Worm (Caenorhabditis elegans) whole organism, L4 larva: ENCODE data around the gene C08F8.6.
A peak's percentile ranks its signal among the peaks of the same experiment; 100 is the strongest.

Experiments
- D1046.2 ChIP-seq: fragments of 200-800 bp; sonication (Bioruptor generic); IDR thresholded peaks from 2 replicates; pipeline ENCODE4 v1.3.6; 2022; ENCODE audit warnings: missing genetic modification characterization, missing compliant biosample characterization
- F10B5.3 ChIP-seq: sonication (generic microtip); optimal IDR thresholded peaks from 2 replicates; lab custom pipeline; 2016; ENCODE audit warnings: mild to moderate bottlenecking, missing genetic modification characterization, missing compliant biosample characterization
- F26F4.8 ChIP-seq: fragments of 200-800 bp; sonication (Bioruptor generic); conservative IDR thresholded peaks from 2 replicates; pipeline ENCODE4 v1.3.6; 2022; ENCODE audit warnings: missing genetic modification characterization, missing compliant biosample characterization
- T20F7.1 ChIP-seq: fragments of 200-800 bp; sonication (Bioruptor generic); optimal IDR thresholded peaks from 2 replicates; lab custom pipeline; 2018; ENCODE audit warnings: mild to moderate bottlenecking, missing genetic modification characterization, missing compliant biosample characterization
- Y48G9A.11 ChIP-seq: fragments of 200-800 bp; sonication (Bioruptor generic); IDR thresholded peaks from 2 replicates; pipeline ENCODE4 v1.3.6; 2022; ENCODE audit warnings: missing genetic modification reagents, missing genetic modification characterization, missing compliant biosample characterization
- Y5F2A.4 ChIP-seq: fragments of 200-800 bp; sonication (Bioruptor generic); optimal IDR thresholded peaks from 2 replicates; lab custom pipeline; 2018; ENCODE audit warnings: mild to moderate bottlenecking, missing genetic modification characterization, missing compliant biosample characterization
- Y75B8A.6 ChIP-seq: fragments of 200-800 bp; sonication (Bioruptor generic); IDR thresholded peaks from 2 replicates; pipeline ENCODE4 v1.3.6; 2022; ENCODE audit warnings: missing genetic modification reagents, missing genetic modification characterization, missing compliant biosample characterization
- aha-1 ChIP-seq: fragments of 150-350 bp; peaks from one replicate; lab custom pipeline; 2014; ENCODE audit warnings: missing biosample characterization, missing genetic modification characterization
- attf-4 ChIP-seq: sonication (generic microtip); optimal IDR thresholded peaks from 3 replicates; lab custom pipeline; 2017; ENCODE audit warnings: missing biosample characterization, missing genetic modification characterization
- ceh-20 ChIP-seq: fragments of 200-800 bp; sonication (Bioruptor generic); IDR thresholded peaks from 2 replicates; pipeline ENCODE4 v1.3.6; 2022; ENCODE audit warnings: missing genetic modification reagents, missing genetic modification characterization, missing compliant biosample characterization
- ceh-28 ChIP-seq: fragments of 150-350 bp; optimal IDR thresholded peaks from 2 replicates; lab custom pipeline; 2014; ENCODE audit warnings: missing biosample characterization, missing genetic modification reagents, missing genetic modification characterization
- ceh-44 ChIP-seq: fragments of 200-800 bp; sonication (Bioruptor generic); IDR thresholded peaks from 2 replicates; pipeline ENCODE4 v1.3.6; 2022; ENCODE audit warnings: missing genetic modification reagents, missing genetic modification characterization, missing compliant biosample characterization
- ceh-62 ChIP-seq: sonication (generic microtip); optimal IDR thresholded peaks from 2 replicates; lab custom pipeline; 2017; ENCODE audit warnings: missing biosample characterization, missing genetic modification characterization
- ces-1 ChIP-seq: fragments of 150-350 bp; sonication (generic microtip); optimal IDR thresholded peaks from 4 replicates; lab custom pipeline; 2014; ENCODE audit warnings: missing biosample characterization, missing genetic modification reagents, missing genetic modification characterization
- ctbp-1 ChIP-seq: fragments of 200-800 bp; sonication (Bioruptor generic); IDR thresholded peaks from 2 replicates; pipeline ENCODE4 v1.3.6; 2022; ENCODE audit warnings: missing genetic modification reagents, missing genetic modification characterization, missing compliant biosample characterization
- daf-16 ChIP-seq, 3 experiments: sonication (generic microtip); optimal IDR thresholded peaks; 2 replicates each; lab custom pipeline; 2016 to 2017; ENCODE audit warnings: missing genetic modification characterization in 3 of 3, missing genetic modification reagents in 3 of 3, mild to moderate bottlenecking in 2 of 3, missing compliant biosample characterization in 2 of 3, missing biosample characterization in 1 of 3, moderate library complexity in 1 of 3
- daf-19 ChIP-seq: fragments of 200-800 bp; sonication (Bioruptor generic); conservative IDR thresholded peaks from 2 replicates; pipeline ENCODE4 v1.3.6; 2022; ENCODE audit warnings: missing genetic modification characterization, missing compliant biosample characterization
- daf-8 ChIP-seq: fragments of 200-800 bp; sonication (Bioruptor generic); IDR thresholded peaks from 2 replicates; pipeline ENCODE4 v1.3.6; 2022; ENCODE audit warnings: missing genetic modification characterization, missing compliant biosample characterization
- dmd-8 ChIP-seq: fragments of 200-800 bp; sonication (Bioruptor generic); IDR thresholded peaks from 2 replicates; pipeline ENCODE4 v1.3.6; 2022; ENCODE audit warnings: missing genetic modification characterization, missing compliant biosample characterization
- dve-1 ChIP-seq: sonication (generic microtip); optimal IDR thresholded peaks from 2 replicates; lab custom pipeline; 2017; ENCODE audit warnings: antibody characterized with exemption, mild to moderate bottlenecking, missing genetic modification characterization, missing compliant biosample characterization; ENCODE audit not compliant: insufficient read depth
- egl-27 ChIP-seq: sonication (generic microtip); optimal IDR thresholded peaks from 3 replicates; lab custom pipeline; 2017; ENCODE audit warnings: missing biosample characterization, missing genetic modification reagents, missing genetic modification characterization
- fkh-10 ChIP-seq: fragments of 150-350 bp; optimal IDR thresholded peaks from 2 replicates; lab custom pipeline; 2014; ENCODE audit warnings: missing biosample characterization, missing genetic modification reagents, missing genetic modification characterization
- gei-8 ChIP-seq: fragments of 200-800 bp; sonication (Bioruptor generic); optimal IDR thresholded peaks from 2 replicates; lab custom pipeline; 2018; ENCODE audit warnings: mild to moderate bottlenecking, missing genetic modification characterization, missing compliant biosample characterization
- hif-1 ChIP-seq, 2 experiments: sonication (generic microtip); optimal IDR thresholded peaks; 2 replicates each; lab custom pipeline; 2016 to 2017; ENCODE audit warnings: missing compliant biosample characterization in 2 of 2, missing genetic modification characterization in 2 of 2, missing genetic modification reagents in 2 of 2, missing genotype in 2 of 2, mild to moderate bottlenecking in 1 of 2
- hlh-11 ChIP-seq: fragments of 200-800 bp; sonication (Bioruptor generic); optimal IDR thresholded peaks from 2 replicates; lab custom pipeline; 2018; ENCODE audit warnings: mild to moderate bottlenecking, missing genetic modification characterization, missing compliant biosample characterization
- hlh-30 ChIP-seq: sonication (generic microtip); optimal IDR thresholded peaks from 2 replicates; lab custom pipeline; 2017; ENCODE audit warnings: antibody characterized with exemption, mild to moderate bottlenecking, missing genetic modification characterization, missing compliant biosample characterization; ENCODE audit not compliant: insufficient read depth
- lin-13 ChIP-seq: fragments of 150-350 bp; optimal IDR thresholded peaks from 2 replicates; lab custom pipeline; 2014; ENCODE audit warnings: missing biosample characterization, missing genetic modification reagents, missing genetic modification characterization
- lin-15B ChIP-seq: fragments of 150-350 bp; sonication (generic microtip); optimal IDR thresholded peaks from 3 replicates; lab custom pipeline; 2014; ENCODE audit warnings: missing biosample characterization, missing genetic modification characterization
- lin-38 ChIP-seq: fragments of 200-800 bp; sonication (Bioruptor generic); IDR thresholded peaks from 2 replicates; pipeline ENCODE4 v1.3.6; 2022; ENCODE audit warnings: missing genetic modification reagents, missing genetic modification characterization, missing compliant biosample characterization
- lin-39 ChIP-seq: fragments of 150-350 bp; optimal IDR thresholded peaks from 2 replicates; lab custom pipeline; 2014; ENCODE audit warnings: missing biosample characterization, missing genetic modification reagents, missing genetic modification characterization
- lsy-2 ChIP-seq, 2 experiments: fragments of 150-350 bp in 1 of 2; sonication (generic microtip) in 1 of 2; optimal IDR thresholded peaks; 2 replicates each; lab custom pipeline; 2014 to 2017; ENCODE audit warnings: missing biosample characterization in 2 of 2, missing genetic modification characterization in 2 of 2
- madf-9 ChIP-seq: fragments of 200-800 bp; sonication (Bioruptor generic); conservative IDR thresholded peaks from 2 replicates; pipeline ENCODE4 v1.3.6; 2022; ENCODE audit warnings: missing genetic modification reagents, missing genetic modification characterization, missing compliant biosample characterization
- mdt-29 ChIP-seq: fragments of 200-800 bp; sonication (Bioruptor generic); IDR thresholded peaks from 2 replicates; pipeline ENCODE4 v1.3.6; 2022; ENCODE audit warnings: missing genetic modification reagents, missing genetic modification characterization, missing compliant biosample characterization
- nhr-10 ChIP-seq: fragments of 150-350 bp; optimal IDR thresholded peaks from 2 replicates; lab custom pipeline; 2014; ENCODE audit warnings: missing biosample characterization, missing genetic modification characterization
- nhr-11 ChIP-seq: fragments of 150-350 bp; optimal IDR thresholded peaks from 2 replicates; lab custom pipeline; 2014; ENCODE audit warnings: missing biosample characterization, missing genetic modification characterization
- nhr-111 ChIP-seq: fragments of 200-800 bp; sonication (Bioruptor generic); optimal IDR thresholded peaks from 2 replicates; lab custom pipeline; 2018; ENCODE audit warnings: mild to moderate bottlenecking, missing genetic modification characterization, missing compliant biosample characterization
- nhr-237 ChIP-seq: sonication (generic microtip); optimal IDR thresholded peaks from 2 replicates; lab custom pipeline; 2017; ENCODE audit warnings: missing biosample characterization, missing genetic modification characterization
- nhr-25 ChIP-seq: sonication (generic microtip); optimal IDR thresholded peaks from 2 replicates; lab custom pipeline; 2017; ENCODE audit warnings: missing genetic modification characterization, mild to moderate bottlenecking, missing compliant biosample characterization, antibody characterized with exemption, moderate library complexity, borderline replicate concordance; ENCODE audit not compliant: insufficient read depth
- nhr-41 ChIP-seq: fragments of 200-800 bp; sonication (Bioruptor generic); IDR thresholded peaks from 2 replicates; pipeline ENCODE4 v1.3.6; 2022; ENCODE audit warnings: missing genetic modification reagents, missing genetic modification characterization, missing compliant biosample characterization
- nhr-6 ChIP-seq: fragments of 150-350 bp; optimal IDR thresholded peaks from 2 replicates; lab custom pipeline; 2014; ENCODE audit warnings: missing biosample characterization, missing genetic modification characterization
- nhr-77 ChIP-seq: fragments of 150-350 bp; optimal IDR thresholded peaks from 2 replicates; lab custom pipeline; 2014; ENCODE audit warnings: missing biosample characterization, missing genetic modification characterization
- pha-4 ChIP-seq, 2 experiments: fragments of 150-350 bp in 1 of 2; fragments of 200-800 bp in 1 of 2; sonication (Bioruptor generic) in 1 of 2; IDR thresholded peaks in 1 of 2; optimal IDR thresholded peaks in 1 of 2; 2 replicates each; pipeline versions ENCODE4 v1.3.6 to Lab custom; 2014 to 2022; ENCODE audit warnings: missing genetic modification characterization in 2 of 2, missing genetic modification reagents in 2 of 2, missing biosample characterization in 1 of 2, missing compliant biosample characterization in 1 of 2
- set-16 ChIP-seq: fragments of 200-800 bp; sonication (Bioruptor generic); IDR thresholded peaks from 2 replicates; pipeline ENCODE4 v1.3.6; 2022; ENCODE audit warnings: missing genetic modification reagents, missing genetic modification characterization, missing compliant biosample characterization
- snpc-1.2 ChIP-seq: fragments of 200-800 bp; sonication (Bioruptor generic); IDR thresholded peaks from 2 replicates; pipeline ENCODE4 v1.3.6; 2022; ENCODE audit warnings: missing genetic modification reagents, missing genetic modification characterization, missing compliant biosample characterization
- snpc-4 ChIP-seq: fragments of 150-350 bp; optimal IDR thresholded peaks from 2 replicates; lab custom pipeline; 2014; ENCODE audit warnings: missing biosample characterization, missing genetic modification characterization
- tag-97 ChIP-seq: fragments of 200-800 bp; sonication (Bioruptor generic); IDR thresholded peaks from 2 replicates; pipeline ENCODE4 v1.3.6; 2022; ENCODE audit warnings: missing genetic modification characterization, missing compliant biosample characterization
- unc-62 ChIP-seq, 3 experiments: fragments of 150-350 bp in 1 of 3; sonication (generic microtip); optimal IDR thresholded peaks in 2 of 3; peaks in 1 of 3; 1 replicate in 1 of 3; 2 replicates in 2 of 3; lab custom pipeline; 2014 to 2017; ENCODE audit warnings: missing biosample characterization in 3 of 3, missing genetic modification characterization in 3 of 3, missing genetic modification reagents in 3 of 3, missing genotype in 1 of 3
- vab-7 ChIP-seq: fragments of 200-800 bp; sonication (Bioruptor generic); IDR thresholded peaks from 2 replicates; pipeline ENCODE4 v1.3.6; 2022; ENCODE audit warnings: missing genetic modification reagents, missing genetic modification characterization, missing compliant biosample characterization
- zip-11 ChIP-seq: fragments of 200-800 bp; sonication (Bioruptor generic); IDR thresholded peaks from 2 replicates; pipeline ENCODE4 v1.3.6; 2022; ENCODE audit warnings: missing genetic modification characterization, missing compliant biosample characterization
- ztf-11 ChIP-seq: fragments of 150-350 bp; optimal IDR thresholded peaks from 2 replicates; lab custom pipeline; 2014; ENCODE audit warnings: missing biosample characterization, missing genetic modification characterization

Gene C08F8.6

DNA sequence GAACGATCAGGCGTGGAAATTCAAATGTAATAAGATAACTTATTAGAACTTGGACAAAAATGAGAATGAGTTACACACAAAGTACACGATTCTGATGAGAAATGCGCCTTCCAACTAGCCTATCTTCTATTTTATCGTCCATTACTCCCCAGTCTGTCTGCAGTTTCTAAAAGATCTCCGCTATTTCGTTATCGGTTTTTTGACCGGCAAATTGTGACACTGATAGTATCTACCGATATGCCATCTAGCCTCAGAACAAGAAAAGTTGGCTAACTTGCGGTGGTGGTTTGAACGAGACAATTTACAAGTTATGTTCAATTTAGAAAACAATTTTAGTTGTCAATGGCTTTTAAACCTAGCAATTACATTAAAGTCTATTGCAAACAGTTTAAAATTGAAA lies 46.8 kb upstream of the C08F8.6 start (continued):
- TF ChIP-seq ctbp-1, result no peak
- no peak for TF ChIP-seq lin-15B
- no peak for TF ChIP-seq fkh-10
- no peak for TF ChIP-seq hlh-30 (tag; lab: Kevin White, UChicago)
- TF ChIP-seq aha-1 (tag; lab: Kevin White, UChicago), result peak; percentile 86
- no peak for TF ChIP-seq snpc-4 (tag; lab: Kevin White, UChicago)
- no peak for TF ChIP-seq Y75B8A.6
- no peak for TF ChIP-seq ceh-28 (tag; lab: Kevin White, UChicago)
- TF ChIP-seq nhr-77 (tag; lab: Kevin White, UChicago), result no peak
- TF ChIP-seq Y5F2A.4 (GFP tag; lab: Kevin White, UChicago), result no peak
- no peak for TF ChIP-seq lin-13 (GFP tag; lab: Kevin White, UChicago)
- no peak for TF ChIP-seq set-16 (GFP tag; lab: Robert Waterston, UW)
- no peak for TF ChIP-seq daf-16 (GFP tag; optimal IDR thresholded peaks at IDR 0.05; lab: Kevin White, UChicago)
- TF ChIP-seq daf-16 (tag; optimal IDR thresholded peaks at IDR 0.05; lab: Kevin White, UChicago), result peak; percentile 15
- no peak for TF ChIP-seq nhr-11 (tag; lab: Kevin White, UChicago)
- TF ChIP-seq ztf-11 (tag; lab: Kevin White, UChicago), result no peak
- TF ChIP-seq T20F7.1 (GFP tag; lab: Kevin White, UChicago), result no peak
- no peak for TF ChIP-seq tag-97 (GFP tag; lab: Robert Waterston, UW)
- TF ChIP-seq dve-1 (tag; lab: Kevin White, UChicago), result peak; percentile 50
- TF ChIP-seq vab-7, result no peak
- TF ChIP-seq ceh-20 (GFP tag; lab: Robert Waterston, UW), result no peak
- peak in 1 of 2 experiments; percentile 96 for TF ChIP-seq unc-62 (GFP tag; optimal IDR thresholded peaks at IDR 0.05 in 1 of 2; lab: Kevin White, UChicago)
- no peak for TF ChIP-seq unc-62 (tag; optimal IDR thresholded peaks at IDR 0.05; lab: Kevin White, UChicago)
- no peak for TF ChIP-seq lin-38 (GFP tag; lab: Robert Waterston, UW)
- no peak for TF ChIP-seq gei-8 (GFP tag; lab: Kevin White, UChicago)
- no peak for TF ChIP-seq daf-19 (GFP tag; lab: Robert Waterston, UW)
- TF ChIP-seq nhr-41 (GFP tag; lab: Robert Waterston, UW), result no peak
- no peak for TF ChIP-seq nhr-25 (tag; lab: Kevin White, UChicago)
- no peak for TF ChIP-seq dmd-8 (GFP tag; lab: Robert Waterston, UW)
- TF ChIP-seq pha-4 (GFP tag; IDR thresholded peaks at IDR 0.05; lab: Robert Waterston, UW), result no peak
- TF ChIP-seq pha-4 (tag; optimal IDR thresholded peaks at IDR 0.05; lab: Kevin White, UChicago), result no peak
- TF ChIP-seq ces-1 (GFP tag; lab: Kevin White, UChicago), result no peak
- no peak for TF ChIP-seq D1046.2
- no peak for TF ChIP-seq lsy-2 (tag; optimal IDR thresholded peaks at IDR 0.05; lab: Kevin White, UChicago)
- no peak for TF ChIP-seq hif-1 (tag; optimal IDR thresholded peaks at IDR 0.05; lab: Kevin White, UChicago)
- no peak for TF ChIP-seq nhr-111 (GFP tag; lab: Kevin White, UChicago)
- TF ChIP-seq mdt-29 (GFP tag; lab: Robert Waterston, UW), result no peak
- TF ChIP-seq F26F4.8 (GFP tag; lab: Robert Waterston, UW), result no peak
- no peak for TF ChIP-seq nhr-237 (tag; lab: Kevin White, UChicago)
- TF ChIP-seq ceh-44 (GFP tag; lab: Robert Waterston, UW), result no peak
- no peak for TF ChIP-seq lin-39
- TF ChIP-seq nhr-6 (tag; lab: Kevin White, UChicago), result no peak
- TF ChIP-seq snpc-1.2 (GFP tag; lab: Robert Waterston, UW), result no peak
- no peak for TF ChIP-seq egl-27 (tag; lab: Kevin White, UChicago)
- no peak for TF ChIP-seq Y48G9A.11 (GFP tag; lab: Robert Waterston, UW)
- no peak for TF ChIP-seq ceh-62 (tag; lab: Kevin White, UChicago)
- no peak for TF ChIP-seq daf-8
- no peak for TF ChIP-seq madf-9 (GFP tag; lab: Robert Waterston, UW)
- TF ChIP-seq F10B5.3 (tag; lab: Kevin White, UChicago), result no peak
- TF ChIP-seq zip-11, result no peak
- no peak for TF ChIP-seq nhr-10
- no peak for TF ChIP-seq attf-4 (tag; lab: Kevin White, UChicago)
- peak; percentile 39 for TF ChIP-seq hlh-11 (tag; lab: Kevin White, UChicago)
